Worm (Caenorhabditis elegans) whole organism, L1 larva: ENCODE measurements around the gene tsp-2.

ENCODE experiments used
- C16A3.4 ChIP-seq: fragments of 150-350 bp; optimal IDR thresholded peaks from 2 replicates; lab custom pipeline; 2014; ENCODE audit warnings: missing biosample characterization, missing genetic modification characterization
- F16B12.6 ChIP-seq: fragments of 150-350 bp; optimal IDR thresholded peaks from 2 replicates; lab custom pipeline; 2014; ENCODE audit warnings: missing biosample characterization, missing genetic modification characterization
- aha-1 ChIP-seq: fragments of 150-350 bp; optimal IDR thresholded peaks from 2 replicates; lab custom pipeline; 2014; ENCODE audit warnings: missing biosample characterization, missing genetic modification characterization
- aly-2 ChIP-seq: fragments of 150-350 bp; optimal IDR thresholded peaks from 2 replicates; lab custom pipeline; 2014; ENCODE audit warnings: missing biosample characterization, missing genetic modification characterization
- ama-1 ChIP-seq: fragments of 150-350 bp; optimal IDR thresholded peaks from 2 replicates; lab custom pipeline; 2014
- ceh-8 ChIP-seq: fragments of 200-800 bp; sonication (Bioruptor generic); optimal IDR thresholded peaks from 2 replicates; lab custom pipeline; 2018; ENCODE audit warnings: mild to moderate bottlenecking, missing genetic modification characterization, moderate library complexity, missing compliant biosample characterization
- ceh-82 ChIP-seq, 3 experiments: fragments of 150-350 bp in 1 of 3; sonication (generic microtip) in 2 of 3; optimal IDR thresholded peaks; 2 replicates each; lab custom pipeline; 2014 to 2017; ENCODE audit warnings: missing biosample characterization in 3 of 3, missing genetic modification characterization in 3 of 3
- ceh-90 ChIP-seq: sonication (generic microtip); optimal IDR thresholded peaks from 2 replicates; lab custom pipeline; 2016; ENCODE audit warnings: missing genetic modification characterization, missing compliant biosample characterization
- ces-1 ChIP-seq: fragments of 150-350 bp; optimal IDR thresholded peaks from 2 replicates; lab custom pipeline; 2014; ENCODE audit warnings: missing biosample characterization, missing genetic modification reagents, missing genetic modification characterization
- dpl-1 ChIP-seq, 3 experiments: fragments of 150-350 bp in 2 of 3; sonication (generic microtip) in 1 of 3; optimal IDR thresholded peaks; 2 replicates each; lab custom pipeline; 2014 to 2017; ENCODE audit warnings: missing biosample characterization in 3 of 3, missing genetic modification characterization in 3 of 3, missing genetic modification reagents in 3 of 3
- egl-13 ChIP-seq: sonication (generic microtip); optimal IDR thresholded peaks from 2 replicates; lab custom pipeline; 2016; ENCODE audit warnings: missing genotype, missing genetic modification reagents, missing genetic modification characterization, missing compliant biosample characterization
- ets-5 ChIP-seq: fragments of 200-800 bp; sonication (Bioruptor generic); IDR thresholded peaks from 2 replicates; pipeline ENCODE4 v1.3.6; 2022; ENCODE audit warnings: missing genetic modification characterization, missing compliant biosample characterization
- fkh-10 ChIP-seq: sonication (generic microtip); optimal IDR thresholded peaks from 2 replicates; lab custom pipeline; 2017; ENCODE audit warnings: missing biosample characterization, missing genetic modification reagents, missing genetic modification characterization
- fkh-4 ChIP-seq: sonication (generic microtip); optimal IDR thresholded peaks from 2 replicates; lab custom pipeline; 2016; ENCODE audit warnings: missing compliant biosample characterization, missing genetic modification characterization, borderline replicate concordance
- grh-1 ChIP-seq: fragments of 200-800 bp; sonication (Bioruptor generic); IDR thresholded peaks from 2 replicates; pipeline ENCODE4 v1.3.6; 2022; ENCODE audit warnings: missing genetic modification reagents, missing genetic modification characterization, missing compliant biosample characterization
- hlh-17 ChIP-seq: fragments of 200-800 bp; sonication (Bioruptor generic); optimal IDR thresholded peaks from 2 replicates; lab custom pipeline; 2018; ENCODE audit warnings: missing genetic modification characterization, mild to moderate bottlenecking, missing compliant biosample characterization, moderate library complexity, borderline replicate concordance
- hlh-4 ChIP-seq: sonication (generic microtip); optimal IDR thresholded peaks from 2 replicates; lab custom pipeline; 2016; ENCODE audit warnings: mild to moderate bottlenecking, missing genetic modification characterization, missing compliant biosample characterization
- lin-14 ChIP-seq: fragments of 200-800 bp; sonication (Bioruptor generic); optimal IDR thresholded peaks from 2 replicates; lab custom pipeline; 2018; ENCODE audit warnings: mild to moderate bottlenecking, missing genetic modification characterization, moderate library complexity, missing compliant biosample characterization
- lir-3 ChIP-seq: sonication (generic microtip); optimal IDR thresholded peaks from 2 replicates; lab custom pipeline; 2016; ENCODE audit warnings: mild to moderate bottlenecking, missing genetic modification characterization, moderate library complexity, missing compliant biosample characterization; ENCODE audit not compliant: poor library complexity
- lsy-2 ChIP-seq, 2 experiments: fragments of 150-350 bp; optimal IDR thresholded peaks; 2 replicates each; lab custom pipeline; 2014; ENCODE audit warnings: missing biosample characterization in 2 of 2, missing genetic modification characterization in 2 of 2
- mab-9 ChIP-seq: fragments of 200-800 bp; sonication (Bioruptor generic); IDR thresholded peaks from 2 replicates; pipeline ENCODE4 v1.3.6; 2022; ENCODE audit warnings: missing genetic modification reagents, missing genetic modification characterization, missing compliant biosample characterization
- nhr-11 ChIP-seq: fragments of 150-350 bp; optimal IDR thresholded peaks from 2 replicates; lab custom pipeline; 2014; ENCODE audit warnings: missing biosample characterization, missing genetic modification characterization
- nhr-12 ChIP-seq: sonication (generic microtip); optimal IDR thresholded peaks from 2 replicates; lab custom pipeline; 2017; ENCODE audit warnings: missing biosample characterization, missing genetic modification characterization
- nhr-20 ChIP-seq: sonication (generic microtip); optimal IDR thresholded peaks from 2 replicates; lab custom pipeline; 2016; ENCODE audit warnings: mild to moderate bottlenecking, missing genetic modification characterization, missing compliant biosample characterization
- nhr-28 ChIP-seq: fragments of 150-350 bp; optimal IDR thresholded peaks from 2 replicates; lab custom pipeline; 2014; ENCODE audit warnings: missing biosample characterization, missing genetic modification characterization
- nhr-76 ChIP-seq: sonication (generic microtip); optimal IDR thresholded peaks from 2 replicates; lab custom pipeline; 2017; ENCODE audit warnings: missing biosample characterization, missing genetic modification characterization
- nhr-77 ChIP-seq: fragments of 150-350 bp; optimal IDR thresholded peaks from 2 replicates; lab custom pipeline; 2014; ENCODE audit warnings: missing biosample characterization, missing genetic modification characterization
- nhr-84 ChIP-seq: sonication (generic microtip); optimal IDR thresholded peaks from 2 replicates; lab custom pipeline; 2017; ENCODE audit warnings: missing biosample characterization, missing genetic modification characterization
- nhr-90 ChIP-seq: sonication (generic microtip); optimal IDR thresholded peaks from 2 replicates; lab custom pipeline; 2016; ENCODE audit warnings: mild to moderate bottlenecking, missing genetic modification characterization, missing compliant biosample characterization; ENCODE audit not compliant: poor library complexity
- pax-3 ChIP-seq: fragments of 200-800 bp; sonication (Bioruptor generic); optimal IDR thresholded peaks from 2 replicates; lab custom pipeline; 2018; ENCODE audit warnings: mild to moderate bottlenecking, missing genetic modification characterization, moderate library complexity, missing compliant biosample characterization
- pqm-1 ChIP-seq: sonication (generic microtip); optimal IDR thresholded peaks from 3 replicates; lab custom pipeline; 2017; ENCODE audit warnings: missing biosample characterization, missing genetic modification characterization
- rnt-1 ChIP-seq: sonication (generic microtip); optimal IDR thresholded peaks from 2 replicates; lab custom pipeline; 2016; ENCODE audit warnings: mild to moderate bottlenecking, missing genetic modification characterization, moderate library complexity, missing compliant biosample characterization
- skn-1 ChIP-seq: fragments of 150-350 bp; optimal IDR thresholded peaks from 2 replicates; lab custom pipeline; 2014; ENCODE audit warnings: missing biosample characterization, missing genetic modification characterization
- snpc-4 ChIP-seq: fragments of 150-350 bp; optimal IDR thresholded peaks from 2 replicates; lab custom pipeline; 2014; ENCODE audit warnings: missing biosample characterization, missing genetic modification characterization
- snu-23 ChIP-seq: sonication (generic microtip); optimal IDR thresholded peaks from 2 replicates; lab custom pipeline; 2016; ENCODE audit warnings: missing genetic modification characterization, missing compliant biosample characterization
- sox-4 ChIP-seq: sonication (generic microtip); optimal IDR thresholded peaks from 2 replicates; lab custom pipeline; 2016; ENCODE audit warnings: missing genetic modification characterization, missing compliant biosample characterization
- sup-37 ChIP-seq: fragments of 200-800 bp; sonication (Bioruptor generic); optimal IDR thresholded peaks from 2 replicates; lab custom pipeline; 2018; ENCODE audit warnings: mild to moderate bottlenecking, missing genetic modification characterization, missing compliant biosample characterization
- swsn-7 ChIP-seq: sonication (generic microtip); optimal IDR thresholded peaks from 2 replicates; lab custom pipeline; 2016; ENCODE audit warnings: missing genetic modification characterization, missing compliant biosample characterization
- tlp-1 ChIP-seq: fragments of 150-350 bp; optimal IDR thresholded peaks from 2 replicates; lab custom pipeline; 2014; ENCODE audit warnings: missing biosample characterization, missing genetic modification characterization
- unc-130 ChIP-seq: fragments of 150-350 bp; optimal IDR thresholded peaks from 2 replicates; lab custom pipeline; 2017; ENCODE audit warnings: missing biosample characterization, missing genetic modification characterization, inconsistent platforms
- unc-62 ChIP-seq: fragments of 150-350 bp; optimal IDR thresholded peaks from 2 replicates; lab custom pipeline; 2014; ENCODE audit warnings: missing biosample characterization, missing genetic modification reagents, missing genetic modification characterization
- zag-1 ChIP-seq: fragments of 150-350 bp; optimal IDR thresholded peaks from 2 replicates; lab custom pipeline; 2014; ENCODE audit warnings: missing biosample characterization, missing genetic modification characterization
- ztf-4 ChIP-seq: fragments of 150-350 bp; optimal IDR thresholded peaks from 2 replicates; lab custom pipeline; 2014; ENCODE audit warnings: missing biosample characterization, missing genetic modification characterization

The tsp-2 gene

DNA sequence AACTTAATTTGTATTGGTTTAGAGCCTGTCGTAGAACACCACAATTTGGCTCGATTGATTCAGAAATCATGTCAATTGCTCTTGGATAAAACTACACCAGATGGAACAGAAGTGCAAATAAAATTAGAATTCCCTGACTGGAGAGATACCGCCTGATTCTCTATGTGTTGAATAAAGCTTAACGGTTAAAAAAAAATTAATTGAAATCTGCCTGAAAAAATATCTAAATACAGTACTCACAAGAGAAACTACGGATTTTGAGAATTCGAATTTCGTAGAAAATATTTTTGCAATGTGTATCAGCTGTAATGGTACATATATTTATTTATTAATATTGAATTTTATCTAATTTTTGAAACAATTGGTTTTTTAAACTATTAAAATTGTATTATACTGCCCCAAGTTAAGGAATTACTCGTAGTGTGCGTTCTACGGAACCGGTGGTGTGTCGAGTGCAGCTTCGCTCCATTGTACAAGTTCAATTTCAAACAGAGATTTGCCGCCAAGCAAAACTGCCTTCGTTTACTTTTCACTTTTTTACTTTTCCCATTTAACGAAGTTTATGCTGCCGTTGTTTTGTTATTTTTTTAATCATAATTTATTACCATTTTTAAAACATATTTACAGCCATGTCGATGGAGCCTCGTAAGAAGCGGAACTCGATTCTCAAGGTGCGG is 12.4 kb upstream of the tsp-2 start, which contains the start of gene knl-1 (continued):
- TF ChIP-seq swsn-7 (tag; lab: Kevin White, UChicago): peak; percentile 17
- no peak for TF ChIP-seq aly-2 (tag; lab: Kevin White, UChicago)
- peak; percentile 65 for TF ChIP-seq rnt-1 (tag; lab: Kevin White, UChicago)
- TF ChIP-seq fkh-10 (GFP tag; lab: Kevin White, UChicago): no peak
- TF ChIP-seq unc-62 (GFP tag; lab: Kevin White, UChicago): no peak
- peak; percentile 36 for TF ChIP-seq skn-1 (tag; lab: Kevin White, UChicago)
- no peak for TF ChIP-seq ztf-4 (tag; lab: Kevin White, UChicago)
- no peak for TF ChIP-seq nhr-76 (tag; lab: Kevin White, UChicago)
- peak; percentile 80 to 89 (median 81) for TF ChIP-seq dpl-1 (GFP tag; optimal IDR thresholded peaks at IDR 0.05; lab: Kevin White, UChicago)
- peak; percentile 50 for TF ChIP-seq snu-23 (GFP tag; lab: Kevin White, UChicago)
- no peak for TF ChIP-seq pqm-1
- TF ChIP-seq ceh-82 (tag; optimal IDR thresholded peaks at IDR 0.05; lab: Kevin White, UChicago): peak in 1 of 3 experiments; percentile 61
- no peak for TF ChIP-seq sup-37 (GFP tag; lab: Kevin White, UChicago)
- no peak for TF ChIP-seq unc-130
- no peak for TF ChIP-seq ceh-8
- no peak for TF ChIP-seq snpc-4 (tag; lab: Kevin White, UChicago)
- TF ChIP-seq egl-13 (tag; lab: Kevin White, UChicago): no peak
- peak; percentile 46 for TF ChIP-seq lin-14 (GFP tag; lab: Kevin White, UChicago)
- TF ChIP-seq pax-3 (tag; lab: Kevin White, UChicago): no peak
- TF ChIP-seq mab-9 (GFP tag; lab: Robert Waterston, UW): no peak
- TF ChIP-seq lsy-2 (tag; optimal IDR thresholded peaks at IDR 0.05; lab: Kevin White, UChicago): peak; percentile 28 to 82
- no peak for TF ChIP-seq grh-1 (GFP tag; lab: Robert Waterston, UW)
- TF ChIP-seq zag-1 (tag; lab: Kevin White, UChicago): no peak
- peak; percentile 25 for TF ChIP-seq nhr-90 (tag; lab: Kevin White, UChicago)
- TF ChIP-seq nhr-20 (tag; lab: Kevin White, UChicago): peak; percentile 27
- TF ChIP-seq F16B12.6 (tag; lab: Kevin White, UChicago): peak; percentile 42
- TF ChIP-seq hlh-17 (GFP tag; lab: Kevin White, UChicago): no peak
- peak; percentile 82 for TF ChIP-seq C16A3.4 (tag; lab: Kevin White, UChicago)
- TF ChIP-seq ces-1 (GFP tag; lab: Kevin White, UChicago): no peak
- peak; percentile 28 for TF ChIP-seq nhr-77 (tag; lab: Kevin White, UChicago)
- peak; percentile 36 for TF ChIP-seq lir-3 (tag; lab: Kevin White, UChicago)
- TF ChIP-seq tlp-1: no peak
- no peak for TF ChIP-seq ets-5 (GFP tag; lab: Robert Waterston, UW)
- TF ChIP-seq sox-4 (tag; lab: Kevin White, UChicago): no peak
- no peak for TF ChIP-seq nhr-12
- TF ChIP-seq nhr-11 (tag; lab: Kevin White, UChicago): no peak
- no peak for TF ChIP-seq ama-1 (lab: Kevin White, UChicago)

DNA sequence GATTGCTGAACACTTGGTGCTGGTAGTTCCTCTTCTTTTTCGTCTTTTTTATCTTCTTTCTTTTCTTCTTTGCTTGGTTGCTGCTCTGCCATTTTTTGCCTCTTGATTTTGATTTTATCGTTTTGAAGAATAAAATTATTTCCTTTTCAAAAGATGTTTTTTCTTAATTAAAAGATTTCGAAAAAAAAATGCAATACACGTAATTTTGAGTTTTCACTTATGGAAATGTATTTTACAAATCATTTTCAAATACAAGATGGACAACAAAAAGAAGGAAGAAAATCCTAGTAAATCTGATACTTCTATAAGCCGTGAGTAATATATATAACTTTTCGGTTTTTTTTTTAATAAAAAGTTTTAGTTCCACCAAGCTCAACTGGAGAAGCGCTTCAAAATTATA is 11.6 kb upstream of the tsp-2 start, which contains the start of the genes C02F5.10 and C02F5.2:
TSS of gene C02F5.10 (minus strand) at position 101 of the 400 bp plus-strand sequence.
TSS of gene C02F5.2 (plus strand) at position 239 of the 400 bp plus-strand sequence.
- TF ChIP-seq nhr-84 (tag; lab: Kevin White, UChicago): no peak
- no peak for TF ChIP-seq hlh-17 (GFP tag; lab: Kevin White, UChicago)
- TF ChIP-seq grh-1 (GFP tag; lab: Robert Waterston, UW): no peak
- TF ChIP-seq nhr-76 (tag; lab: Kevin White, UChicago): no peak
- no peak for TF ChIP-seq snu-23 (GFP tag; lab: Kevin White, UChicago)
- no peak for TF ChIP-seq aha-1 (tag; lab: Kevin White, UChicago)
- no peak for TF ChIP-seq ets-5 (GFP tag; lab: Robert Waterston, UW)
- TF ChIP-seq hlh-4 (tag; lab: Kevin White, UChicago): no peak
- no peak for TF ChIP-seq ceh-82 (tag; optimal IDR thresholded peaks at IDR 0.05; lab: Kevin White, UChicago)
- no peak for TF ChIP-seq zag-1 (tag; lab: Kevin White, UChicago)
- TF ChIP-seq fkh-4 (tag; lab: Kevin White, UChicago): no peak
- no peak for TF ChIP-seq nhr-28
- TF ChIP-seq lsy-2 (tag; optimal IDR thresholded peaks at IDR 0.05; lab: Kevin White, UChicago): no peak
- TF ChIP-seq ceh-90: no peak
- TF ChIP-seq, all 84 proteins: peak for 0
